Fruit fly (Drosophila melanogaster) whole organism, prepupa: ENCODE results near the gene CG43925.

ENCODE experiments used
- Blimp-1 ChIP-seq: fragments of 200-800 bp; sonication (Bioruptor generic); optimal IDR thresholded peaks from 3 replicates; lab custom pipeline; 2017; ENCODE audit warnings: missing biosample characterization, missing genetic modification characterization, mild to moderate bottlenecking, moderate library complexity, missing genetic modification reagents
- CG10631 ChIP-seq: fragments of 200-800 bp; sonication (Bioruptor generic); optimal IDR thresholded peaks from 2 replicates; lab custom pipeline; 2016; ENCODE audit warnings: missing biosample characterization, missing genetic modification characterization
- CG11902 ChIP-seq: fragments of 200-800 bp; sonication (Bioruptor generic); optimal IDR thresholded peaks from 3 replicates; lab custom pipeline; 2016; ENCODE audit warnings: missing biosample characterization, missing genetic modification characterization
- CG1621 ChIP-seq: fragments of 200-800 bp; sonication (Bioruptor generic); optimal IDR thresholded peaks from 3 replicates; lab custom pipeline; 2018; ENCODE audit warnings: missing biosample characterization, mild to moderate bottlenecking, missing genetic modification characterization
- CG16779 ChIP-seq: fragments of 200-800 bp; sonication (Bioruptor generic); optimal IDR thresholded peaks from 3 replicates; lab custom pipeline; 2017; ENCODE audit warnings: missing biosample characterization, mild to moderate bottlenecking, missing genetic modification characterization
- CG3032 ChIP-seq: fragments of 200-800 bp; optimal IDR thresholded peaks from 2 replicates; lab custom pipeline; 2019; ENCODE audit warnings: missing biosample characterization, mild to moderate bottlenecking, missing genetic modification characterization, moderate library complexity
- CG31627 ChIP-seq: fragments of 200-800 bp; sonication (Bioruptor generic); optimal IDR thresholded peaks from 3 replicates; lab custom pipeline; 2016; ENCODE audit warnings: missing biosample characterization, missing genetic modification characterization
- CG34406 ChIP-seq: fragments of 200-800 bp; sonication (Bioruptor generic); optimal IDR thresholded peaks from 3 replicates; lab custom pipeline; 2016; ENCODE audit warnings: missing biosample characterization, missing genetic modification characterization
- CG4318 ChIP-seq: fragments of 200-800 bp; sonication (Bioruptor generic); optimal IDR thresholded peaks from 3 replicates; lab custom pipeline; 2017; ENCODE audit warnings: missing biosample characterization, mild to moderate bottlenecking, missing genetic modification characterization
- CG6276 ChIP-seq: fragments of 200-800 bp; sonication (Bioruptor generic); optimal IDR thresholded peaks from 2 replicates; lab custom pipeline; 2017; ENCODE audit warnings: missing biosample characterization, mild to moderate bottlenecking, missing genetic modification characterization
- CG6792 ChIP-seq: fragments of 200-800 bp; sonication (Bioruptor generic); optimal IDR thresholded peaks from 3 replicates; lab custom pipeline; 2016; ENCODE audit warnings: missing biosample characterization, missing genetic modification characterization
- CG6854 ChIP-seq: fragments of 200-800 bp; sonication (Bioruptor generic); optimal IDR thresholded peaks from 2 replicates; lab custom pipeline; 2017; ENCODE audit warnings: missing biosample characterization, mild to moderate bottlenecking, missing genetic modification characterization
- CG7368 ChIP-seq: fragments of 200-800 bp; sonication (Bioruptor generic); optimal IDR thresholded peaks from 3 replicates; lab custom pipeline; 2016; ENCODE audit warnings: missing biosample characterization, missing genetic modification characterization
- CG8319 ChIP-seq: fragments of 200-800 bp; sonication (Bioruptor generic); optimal IDR thresholded peaks from 3 replicates; lab custom pipeline; 2016; ENCODE audit warnings: missing biosample characterization, missing genetic modification characterization
- CG8632 ChIP-seq: fragments of 200-800 bp; sonication (Bioruptor generic); optimal IDR thresholded peaks from 3 replicates; lab custom pipeline; 2016; ENCODE audit warnings: missing biosample characterization, missing genetic modification characterization
- Eip78C ChIP-seq: fragments of 200-800 bp; sonication (Bioruptor generic); peaks from one replicate; lab custom pipeline; 2016; ENCODE audit warnings: missing biosample characterization, missing genetic modification characterization
- Eip93F ChIP-seq: fragments of 200-800 bp; sonication (Bioruptor generic); optimal IDR thresholded peaks from 2 replicates; lab custom pipeline; 2016; ENCODE audit warnings: missing biosample characterization, mild to moderate bottlenecking, missing genetic modification characterization
- Ets21C ChIP-seq: fragments of 200-800 bp; sonication (Bioruptor generic); optimal IDR thresholded peaks from 3 replicates; lab custom pipeline; 2016; ENCODE audit warnings: missing biosample characterization, missing genetic modification characterization
- Ets96B ChIP-seq: fragments of 200-800 bp; optimal IDR thresholded peaks from 2 replicates; lab custom pipeline; 2019; ENCODE audit warnings: missing biosample characterization, mild to moderate bottlenecking, missing genetic modification characterization, moderate library complexity
- Gug ChIP-seq: fragments of 200-800 bp; sonication (Bioruptor generic); IDR thresholded peaks from 2 replicates; pipeline ENCODE4 v1.3.6; 2022; ENCODE audit warnings: missing biosample characterization, missing genetic modification characterization
- Hr38 ChIP-seq: sonication (Bioruptor generic); optimal IDR thresholded peaks from 2 replicates; lab custom pipeline; 2016; ENCODE audit warnings: missing biosample characterization, missing genetic modification characterization
- Hr39 ChIP-seq: fragments of 200-800 bp; sonication (Bioruptor generic); optimal IDR thresholded peaks from 2 replicates; lab custom pipeline; 2016; ENCODE audit warnings: missing biosample characterization, missing genetic modification characterization
- Hr4 ChIP-seq: fragments of 200-800 bp; sonication (Bioruptor generic); optimal IDR thresholded peaks from 3 replicates; lab custom pipeline; 2016; ENCODE audit warnings: missing biosample characterization, missing genetic modification characterization
- Smox ChIP-seq: fragments of 200-800 bp; sonication (Bioruptor generic); optimal IDR thresholded peaks from 3 replicates; lab custom pipeline; 2016; ENCODE audit warnings: missing biosample characterization, missing genetic modification characterization
- Sox14 ChIP-seq: fragments of 200-800 bp; sonication (Bioruptor generic); optimal IDR thresholded peaks from 3 replicates; lab custom pipeline; 2016; ENCODE audit warnings: missing biosample characterization, missing genetic modification characterization
- Sox15 ChIP-seq: fragments of 200-800 bp; sonication (Bioruptor generic); optimal IDR thresholded peaks from 3 replicates; lab custom pipeline; 2016; ENCODE audit warnings: missing biosample characterization, missing genetic modification characterization
- achi ChIP-seq: fragments of 200-800 bp; sonication (Bioruptor generic); optimal IDR thresholded peaks from 3 replicates; lab custom pipeline; 2016; ENCODE audit warnings: missing biosample characterization, missing genetic modification characterization
- acj6 ChIP-seq: fragments of 200-800 bp; sonication (Bioruptor generic); optimal IDR thresholded peaks from 3 replicates; lab custom pipeline; 2016; ENCODE audit warnings: missing biosample characterization, missing genetic modification characterization
- cyc ChIP-seq: fragments of 200-800 bp; sonication (Bioruptor generic); optimal IDR thresholded peaks from 3 replicates; lab custom pipeline; 2016; ENCODE audit warnings: missing biosample characterization, missing genetic modification characterization
- dac ChIP-seq: fragments of 200-800 bp; sonication (Bioruptor generic); optimal IDR thresholded peaks from 2 replicates; lab custom pipeline; 2017; ENCODE audit warnings: missing biosample characterization, mild to moderate bottlenecking, missing genetic modification characterization
- esn ChIP-seq: fragments of 200-800 bp; sonication (Bioruptor generic); optimal IDR thresholded peaks from 2 replicates; lab custom pipeline; 2016; ENCODE audit warnings: missing biosample characterization, mild to moderate bottlenecking, missing genetic modification characterization, moderate library complexity
- fd59A ChIP-seq: fragments of 200-800 bp; sonication (Bioruptor generic); optimal IDR thresholded peaks from 2 replicates; lab custom pipeline; 2017; ENCODE audit warnings: missing biosample characterization, mild to moderate bottlenecking, missing genetic modification characterization, missing genetic modification reagents
- fd85E ChIP-seq: fragments of 200-800 bp; sonication (Bioruptor generic); optimal IDR thresholded peaks from 3 replicates; lab custom pipeline; 2016; ENCODE audit warnings: missing biosample characterization, missing genetic modification characterization
- fkh ChIP-seq: fragments of 200-800 bp; sonication (Bioruptor generic); optimal IDR thresholded peaks from 3 replicates; lab custom pipeline; 2017; ENCODE audit warnings: missing biosample characterization, mild to moderate bottlenecking, missing genetic modification characterization, moderate library complexity
- lz ChIP-seq: fragments of 200-800 bp; sonication (Bioruptor generic); optimal IDR thresholded peaks from 3 replicates; lab custom pipeline; 2016; ENCODE audit warnings: missing biosample characterization, missing genetic modification characterization
- pdm3 ChIP-seq: fragments of 200-800 bp; sonication (Bioruptor generic); optimal IDR thresholded peaks from 3 replicates; lab custom pipeline; 2016; ENCODE audit warnings: missing biosample characterization, missing genetic modification characterization
- salr ChIP-seq, 2 experiments: fragments of 200-800 bp; sonication (Bioruptor generic); optimal IDR thresholded peaks; 3 replicates each; lab custom pipeline; 2016 to 2018; ENCODE audit warnings: missing biosample characterization in 2 of 2, missing genetic modification characterization in 2 of 2, mild to moderate bottlenecking in 1 of 2
- spab ChIP-seq: fragments of 200-800 bp; sonication (Bioruptor generic); optimal IDR thresholded peaks from 2 replicates; lab custom pipeline; 2017; ENCODE audit warnings: missing biosample characterization, mild to moderate bottlenecking, missing genetic modification characterization, missing genetic modification reagents
- topi ChIP-seq: fragments of 200-800 bp; sonication (Bioruptor generic); optimal IDR thresholded peaks from 3 replicates; lab custom pipeline; 2016; ENCODE audit warnings: missing biosample characterization, missing genetic modification characterization
- vri ChIP-seq: fragments of 200-800 bp; sonication (Bioruptor generic); optimal IDR thresholded peaks from 3 replicates; lab custom pipeline; 2016; ENCODE audit warnings: missing biosample characterization, mild to moderate bottlenecking, missing genetic modification characterization

Gene CG43925

DNA sequence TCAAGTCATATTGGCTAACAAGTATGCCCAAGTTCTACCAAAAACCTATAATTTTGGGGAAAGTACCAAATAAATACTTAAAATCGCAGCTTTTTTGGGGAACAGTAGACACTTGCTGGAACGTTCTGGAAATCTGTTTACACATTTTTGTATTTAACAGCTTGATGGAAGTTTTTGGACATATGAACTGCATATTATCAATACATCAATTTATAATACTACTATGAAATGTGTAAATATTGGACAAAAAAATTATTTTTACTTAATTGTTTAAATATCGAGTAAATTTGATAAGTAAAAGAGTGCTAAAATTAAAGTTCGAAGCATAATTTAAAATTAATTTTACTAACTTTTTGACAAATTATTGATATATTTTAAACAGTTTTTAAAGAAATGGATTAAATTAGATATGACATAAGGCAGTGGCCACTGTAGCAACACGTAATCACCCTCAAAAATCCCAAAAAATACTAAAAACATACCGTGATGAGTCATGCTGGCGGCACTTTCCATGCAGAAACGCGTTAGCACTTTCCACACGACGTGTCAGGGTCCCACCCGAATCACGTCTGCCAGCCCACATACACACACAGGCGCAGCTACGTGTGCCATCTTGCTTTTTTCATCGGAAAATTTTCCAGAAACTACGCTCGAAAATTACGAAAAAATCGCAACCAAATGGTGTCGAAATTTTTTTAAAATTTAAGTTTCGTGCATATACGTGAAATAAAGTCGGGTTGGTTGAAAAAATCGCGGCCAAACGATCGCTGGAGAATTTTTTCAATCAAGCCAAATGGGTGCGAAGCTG lies 11.0 kb upstream of the CG43925 start, which contains the start of gene Sirt1 (continued):
- TF ChIP-seq Hr38 (GFP tag; lab: Kevin White, UChicago) (no peak), spab (GFP tag; lab: Kevin White, UChicago) (peak; percentile 70), fkh (GFP tag; lab: Kevin White, UChicago) (peak; percentile 39), CG10631 (GFP tag; lab: Kevin White, UChicago) (peak; percentile 92), fd59A (GFP tag; lab: Kevin White, UChicago) (peak; percentile 75), Smox (peak; percentile 83), dac (GFP tag; lab: Kevin White, UChicago) (no peak), CG1621 (tag; lab: Kevin White, UChicago) (peak; percentile 41), CG4318 (GFP tag; lab: Kevin White, UChicago) (peak; percentile 86), CG6276 (GFP tag; lab: Kevin White, UChicago) (peak; percentile 80)
- TF ChIP-seq, all 60 proteins: peak for 51

DNA sequence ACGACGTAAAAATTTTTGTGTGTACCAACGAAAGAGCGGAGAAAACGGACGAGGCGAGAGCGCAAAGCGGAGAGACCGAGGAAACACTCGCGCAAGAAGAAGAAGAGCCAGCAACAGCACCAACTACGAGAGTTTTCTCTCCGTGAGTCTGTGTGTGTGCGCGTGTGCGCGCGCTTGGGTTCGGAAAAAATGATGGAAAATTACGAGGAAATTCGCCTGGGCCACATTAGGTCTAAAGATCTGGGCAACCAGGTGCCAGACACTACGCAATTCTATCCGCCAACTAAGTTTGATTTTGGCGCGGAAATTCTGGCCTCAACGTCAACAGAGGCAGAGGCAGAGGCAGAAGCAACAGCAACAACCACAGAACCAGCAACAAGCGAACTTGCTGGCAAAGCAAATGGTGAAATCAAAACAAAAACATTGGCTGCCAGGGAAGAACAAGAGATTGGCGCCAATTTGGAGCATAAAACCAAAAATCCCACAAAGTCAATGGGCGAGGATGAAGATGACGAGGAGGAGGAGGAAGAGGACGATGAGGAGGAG lies 10.3 kb upstream of the CG43925 start, which contains the start of gene DnaJ-H:
Gene DnaJ-H, minus strand, starts transcription at position 271 of the 546 bp plus-strand sequence.
- TF ChIP-seq achi (GFP tag; lab: Kevin White, UChicago) (no peak), fd85E (GFP tag; lab: Kevin White, UChicago) (peak; percentile 25), CG6854 (GFP tag; lab: Kevin White, UChicago) (peak; percentile 22)

DNA sequence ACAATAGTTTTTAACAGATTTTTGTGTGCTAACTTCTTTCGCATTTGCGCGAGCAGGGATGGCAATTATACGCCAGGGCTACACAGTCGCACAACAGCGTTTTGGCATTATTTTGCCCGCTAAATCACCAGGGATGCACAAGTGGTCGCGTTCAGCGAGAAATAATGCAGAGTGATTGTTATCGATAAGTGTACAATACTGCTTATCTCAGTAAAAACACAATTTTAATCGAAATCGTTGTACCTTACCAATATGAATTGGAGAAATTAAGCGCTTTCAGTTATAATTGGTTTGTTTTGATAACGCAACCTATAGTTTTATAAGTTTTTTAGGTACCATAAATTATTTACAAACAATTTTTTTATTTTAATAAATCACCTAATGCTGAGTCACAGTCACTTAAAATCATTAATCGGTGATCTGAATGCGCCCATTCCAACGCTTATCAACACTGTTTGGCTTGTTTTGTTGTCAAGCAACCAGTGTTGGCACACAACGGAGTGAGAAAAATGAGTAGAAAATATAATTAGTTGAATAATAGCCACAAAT lies 552 bp downstream of the CG43925 start, which contains the start of the genes Sfmbt and CG5439:
Gene Sfmbt, minus strand, starts transcription at position 85 of the 549 bp plus-strand sequence.
Gene CG5439, plus strand, starts transcription at position 450 of the 549 bp plus-strand sequence.
- TF ChIP-seq fd85E (GFP tag; lab: Kevin White, UChicago) (no peak), topi (GFP tag; lab: Kevin White, UChicago) (peak; percentile 81), Blimp-1 (no peak), CG7368 (no peak), Eip93F (GFP tag; lab: Kevin White, UChicago) (peak; percentile 10), lz (peak; percentile 85), CG16779 (no peak), vri (GFP tag; lab: Kevin White, UChicago) (no peak), Sox15 (peak; percentile 75), spab (GFP tag; lab: Kevin White, UChicago) (no peak), CG6792 (GFP tag; lab: Kevin White, UChicago) (peak; percentile 71), dac (GFP tag; lab: Kevin White, UChicago) (peak; percentile 1), fd59A (GFP tag; lab: Kevin White, UChicago) (peak; percentile 47), acj6 (GFP tag; lab: Kevin White, UChicago) (peak; percentile 78), Hr39 (GFP tag; lab: Kevin White, UChicago) (peak; percentile 81), CG11902 (peak; percentile 69), salr (GFP tag; optimal IDR thresholded peaks at IDR 0.05; lab: Kevin White, UChicago) (peak in 1 of 2 experiments; percentile 39), Hr4 (GFP tag; lab: Kevin White, UChicago) (no peak), Eip78C (GFP tag; lab: Kevin White, UChicago) (peak; percentile 88), CG10631 (GFP tag; lab: Kevin White, UChicago) (peak; percentile 85), CG8632 (no peak), CG3032 (tag; lab: Kevin White, UChicago) (peak; percentile 79), Ets21C (GFP tag; lab: Kevin White, UChicago) (peak; percentile 80), Sox14 (GFP tag; lab: Kevin White, UChicago) (peak; percentile 83), CG31627 (GFP tag; lab: Kevin White, UChicago) (peak; percentile 84), esn (peak; percentile 85), CG34406 (GFP tag; lab: Kevin White, UChicago) (peak; percentile 69), cyc (GFP tag; lab: Kevin White, UChicago) (peak; percentile 85), CG8319 (GFP tag; lab: Kevin White, UChicago) (no peak), achi (GFP tag; lab: Kevin White, UChicago) (no peak), Gug (GFP tag; lab: Robert Waterston, UW) (peak; percentile 70; the same call in 1 of the 2 replicates), Ets96B (tag; lab: Kevin White, UChicago) (peak; percentile 59), pdm3 (no peak)
